Worm (Caenorhabditis elegans) whole organism, early embryonic: ENCODE data around the gene ceh-88.

Experiments
- B0310.2 ChIP-seq: sonication (generic microtip); optimal IDR thresholded peaks from 2 replicates; lab custom pipeline; 2016; ENCODE audit warnings: mild to moderate bottlenecking, missing genetic modification characterization, missing compliant biosample characterization
- F13C5.2 ChIP-seq: sonication (generic microtip); optimal IDR thresholded peaks from 2 replicates; lab custom pipeline; 2017; ENCODE audit warnings: mild to moderate bottlenecking, missing genetic modification characterization, inconsistent platforms, missing compliant biosample characterization
- aly-1 ChIP-seq: sonication (generic microtip); optimal IDR thresholded peaks from 2 replicates; lab custom pipeline; 2016; ENCODE audit warnings: missing genetic modification characterization, missing compliant biosample characterization
- ama-1 ChIP-seq: fragments of 150-350 bp; optimal IDR thresholded peaks from 2 replicates; lab custom pipeline; 2014
- ceh-13 ChIP-seq: fragments of 200-800 bp; sonication (Bioruptor generic); optimal IDR thresholded peaks from 2 replicates; lab custom pipeline; 2018; ENCODE audit warnings: mild to moderate bottlenecking, missing genetic modification characterization, missing compliant biosample characterization
- ceh-36 ChIP-seq: sonication (generic microtip); optimal IDR thresholded peaks from 2 replicates; lab custom pipeline; 2016; ENCODE audit warnings: missing genetic modification characterization, inconsistent platforms, missing compliant biosample characterization
- ets-7 ChIP-seq: sonication (generic microtip); optimal IDR thresholded peaks from 2 replicates; lab custom pipeline; 2016; ENCODE audit warnings: missing genotype, missing genetic modification characterization, missing compliant biosample characterization
- flt-1 ChIP-seq: fragments of 200-800 bp; sonication (Bioruptor generic); IDR thresholded peaks from 2 replicates; pipeline ENCODE4 v1.3.6; 2022; ENCODE audit warnings: missing genetic modification characterization, missing compliant biosample characterization
- hmbx-1 ChIP-seq: sonication (generic microtip); optimal IDR thresholded peaks from 2 replicates; lab custom pipeline; 2016; ENCODE audit warnings: mild to moderate bottlenecking, missing genetic modification characterization, missing compliant biosample characterization
- hmg-4 ChIP-seq: fragments of 200-800 bp; sonication (Bioruptor generic); optimal IDR thresholded peaks from 2 replicates; lab custom pipeline; 2018; ENCODE audit warnings: mild to moderate bottlenecking, missing genetic modification characterization, missing compliant biosample characterization
- hnd-1 ChIP-seq: sonication (generic microtip); optimal IDR thresholded peaks from 2 replicates; lab custom pipeline; 2016; ENCODE audit warnings: missing genetic modification characterization, missing compliant biosample characterization
- pes-1 ChIP-seq: fragments of 200-800 bp; sonication (Bioruptor generic); IDR thresholded peaks from 2 replicates; pipeline ENCODE4 v1.3.6; 2022; ENCODE audit warnings: missing genetic modification reagents, missing genetic modification characterization, missing compliant biosample characterization
- scrt-1 ChIP-seq: fragments of 200-800 bp; sonication (Bioruptor generic); IDR thresholded peaks from 2 replicates; pipeline ENCODE4 v1.3.6; 2022; ENCODE audit warnings: missing genetic modification characterization, missing compliant biosample characterization
- sea-1 ChIP-seq: fragments of 200-800 bp; sonication (Bioruptor generic); conservative IDR thresholded peaks from 2 replicates; pipeline ENCODE4 v1.3.6; 2022; ENCODE audit warnings: missing genetic modification characterization, missing compliant biosample characterization
- tbx-11 ChIP-seq: fragments of 200-800 bp; sonication (Bioruptor generic); IDR thresholded peaks from 2 replicates; pipeline ENCODE4 v1.3.6; 2022; ENCODE audit warnings: missing genetic modification characterization, missing compliant biosample characterization
- tbx-37 ChIP-seq: fragments of 200-800 bp; sonication (Bioruptor generic); conservative IDR thresholded peaks from 2 replicates; pipeline ENCODE4 v1.3.6; 2022; ENCODE audit warnings: missing genetic modification reagents, missing genetic modification characterization, missing compliant biosample characterization
- tra-4 ChIP-seq: sonication (generic microtip); optimal IDR thresholded peaks from 2 replicates; lab custom pipeline; 2017; ENCODE audit warnings: missing genetic modification characterization, missing compliant biosample characterization

ceh-88 gene

DNA sequence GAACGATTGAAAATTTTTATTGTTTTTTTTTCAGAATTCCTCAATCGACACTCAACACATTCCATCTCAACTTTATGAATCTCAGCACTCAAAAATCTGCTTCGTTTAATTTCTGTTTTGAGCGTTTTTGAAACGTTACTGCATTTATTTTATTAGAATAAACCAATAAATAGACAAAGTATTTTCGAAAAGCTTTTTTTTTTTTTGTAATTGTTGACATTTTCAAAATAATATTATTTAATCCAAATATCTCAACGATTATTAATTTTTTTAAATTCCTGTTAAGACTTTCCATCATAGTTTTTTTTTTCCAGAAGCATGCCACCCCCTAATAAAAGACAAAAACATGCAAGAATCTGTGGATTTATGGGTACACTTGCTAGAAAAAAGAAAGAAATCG, 3.3 kb downstream of the ceh-88 start, which contains the start of gene C49C3.7:
C49C3.7 (plus strand) TSS at position 301 of the 400 bp plus-strand sequence.
- TF ChIP-seq tbx-37 (GFP tag; lab: Robert Waterston, UW) (no peak), ceh-13 (GFP tag; lab: Kevin White, UChicago) (no peak), ets-7 (no peak), pes-1 (GFP tag; lab: Robert Waterston, UW) (no peak), sea-1 (GFP tag; lab: Robert Waterston, UW) (no peak), hmbx-1 (no peak), tbx-11 (GFP tag; lab: Robert Waterston, UW) (no peak), F13C5.2 (tag; lab: Kevin White, UChicago) (no peak), ama-1 (lab: Kevin White, UChicago) (no peak), tra-4 (no peak), scrt-1 (GFP tag; lab: Robert Waterston, UW) (no peak), hnd-1 (tag; lab: Kevin White, UChicago) (no peak), flt-1 (GFP tag; lab: Robert Waterston, UW) (no peak)

DNA sequence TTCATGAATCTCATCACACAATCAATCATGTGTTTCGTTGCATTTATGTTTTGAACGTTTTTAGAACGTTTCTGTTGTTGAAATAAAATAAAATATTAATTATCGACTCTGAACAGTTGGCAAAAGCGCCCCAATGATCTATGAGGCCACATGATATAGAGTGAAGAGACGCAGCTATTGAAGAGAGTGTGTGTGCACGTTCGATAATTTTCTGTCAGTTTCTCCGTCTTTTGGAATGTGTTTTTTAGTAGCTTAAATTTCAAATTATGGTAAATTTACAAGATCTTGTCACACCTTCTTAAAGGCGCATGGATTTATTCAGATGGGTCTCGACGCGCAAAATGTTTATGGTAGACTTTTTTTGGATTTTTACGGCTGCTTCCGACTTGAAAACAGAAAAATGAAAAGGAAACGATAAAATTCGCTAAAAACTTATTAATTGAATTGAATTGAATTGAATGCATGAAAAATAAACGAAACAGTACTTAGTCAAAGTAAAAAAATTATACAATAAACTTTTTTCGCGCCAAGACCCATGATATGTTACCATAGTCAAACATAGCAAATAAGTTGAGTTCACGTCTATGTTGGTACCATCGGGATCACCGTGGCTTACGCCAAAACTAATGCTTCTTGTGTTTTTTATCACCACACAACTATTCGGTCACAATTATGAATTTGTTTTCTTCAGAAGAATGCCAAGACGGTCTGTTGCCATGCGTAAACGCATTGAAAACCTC, 4.7 kb downstream of the ceh-88 start, which contains the start of gene C49C3.15:
C49C3.15 (plus strand) TSS at position 690 of the 740 bp plus-strand sequence.
- TF ChIP-seq scrt-1 (GFP tag; lab: Robert Waterston, UW) = no peak
- TF ChIP-seq hmbx-1 = no peak
- TF ChIP-seq ets-7 = no peak
- TF ChIP-seq B0310.2 (tag; lab: Kevin White, UChicago) = no peak
- TF ChIP-seq tbx-37 (GFP tag; lab: Robert Waterston, UW) = no peak
- no peak for TF ChIP-seq aly-1 (tag; lab: Kevin White, UChicago)
- no peak for TF ChIP-seq hmg-4 (GFP tag; lab: Kevin White, UChicago)
- no peak for TF ChIP-seq tbx-11 (GFP tag; lab: Robert Waterston, UW)
- no peak for TF ChIP-seq flt-1 (GFP tag; lab: Robert Waterston, UW)
- TF ChIP-seq pes-1 (GFP tag; lab: Robert Waterston, UW) = no peak

DNA sequence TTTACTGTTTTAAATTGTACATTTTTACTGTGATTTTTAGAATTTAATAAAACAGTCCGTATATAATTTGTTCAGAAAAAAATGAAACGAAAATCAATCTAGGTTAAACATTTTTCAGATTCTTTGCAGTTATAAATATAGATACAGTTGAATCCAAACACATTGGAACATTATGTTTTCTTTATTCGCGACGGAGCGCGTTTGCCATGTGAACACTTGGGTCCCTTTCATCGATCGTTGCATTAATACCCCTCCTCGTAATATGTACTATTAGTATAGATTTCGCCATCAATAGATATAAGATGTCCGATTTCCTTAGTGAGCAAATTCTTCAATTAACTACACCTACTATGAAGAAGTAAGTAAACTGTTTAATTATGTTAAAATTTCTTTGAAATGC, 6.0 kb downstream of the ceh-88 start, which contains the start of gene C49C3.8:
C49C3.8 (plus strand) TSS at position 173 of the 400 bp plus-strand sequence.
- TF ChIP-seq hmg-4 (GFP tag; lab: Kevin White, UChicago) = no peak
- no peak for TF ChIP-seq F13C5.2 (tag; lab: Kevin White, UChicago)
- no peak for TF ChIP-seq tra-4
- TF ChIP-seq tbx-37 (GFP tag; lab: Robert Waterston, UW) = no peak
- TF ChIP-seq scrt-1 (GFP tag; lab: Robert Waterston, UW) = no peak
- no peak for TF ChIP-seq B0310.2 (tag; lab: Kevin White, UChicago)
- no peak for TF ChIP-seq hnd-1 (tag; lab: Kevin White, UChicago)
- no peak for TF ChIP-seq pes-1 (GFP tag; lab: Robert Waterston, UW)
- TF ChIP-seq ceh-13 (GFP tag; lab: Kevin White, UChicago) = no peak
- TF ChIP-seq tbx-11 (GFP tag; lab: Robert Waterston, UW) = no peak
- no peak for TF ChIP-seq ceh-36 (tag; lab: Kevin White, UChicago)
- no peak for TF ChIP-seq ama-1 (lab: Kevin White, UChicago)
- no peak for TF ChIP-seq sea-1 (GFP tag; lab: Robert Waterston, UW)
- no peak for TF ChIP-seq flt-1 (GFP tag; lab: Robert Waterston, UW)
- TF ChIP-seq hmbx-1 = no peak
- no peak for TF ChIP-seq ets-7
- TF ChIP-seq aly-1 (tag; lab: Kevin White, UChicago) = no peak

DNA sequence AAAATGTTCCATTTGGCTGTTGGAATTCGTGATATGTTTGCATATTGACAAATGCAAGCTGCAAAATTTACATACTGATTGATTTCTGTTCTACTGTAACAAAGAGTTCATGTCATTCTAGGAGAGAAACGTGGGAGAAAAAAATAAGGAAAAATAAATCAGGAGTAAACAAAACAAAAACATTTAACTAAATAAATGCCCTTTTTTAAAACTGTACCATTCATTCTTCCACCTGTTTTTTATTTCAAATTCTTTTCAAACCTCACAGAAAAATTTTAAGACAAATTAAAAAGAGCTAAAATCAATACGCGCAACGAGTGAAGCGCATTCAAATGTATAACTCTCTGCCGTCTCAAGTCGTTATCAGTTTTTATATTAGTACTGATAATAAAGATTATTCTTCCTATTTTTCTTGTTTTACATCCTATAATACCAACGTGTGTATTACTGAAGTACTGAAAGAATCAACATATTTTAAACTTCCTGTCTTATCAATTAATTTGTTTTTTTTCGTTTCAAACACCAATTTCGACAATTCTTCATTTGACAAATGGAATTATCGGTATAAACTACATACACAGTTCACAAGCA, 10.0 kb downstream of the ceh-88 start, which contains the start of gene C49C3.10:
C49C3.10 (minus strand) TSS at position 51 of the 591 bp plus-strand sequence.
- TF ChIP-seq tbx-37 (GFP tag; lab: Robert Waterston, UW) (no peak), ets-7 (no peak), tbx-11 (GFP tag; lab: Robert Waterston, UW) (no peak)

DNA sequence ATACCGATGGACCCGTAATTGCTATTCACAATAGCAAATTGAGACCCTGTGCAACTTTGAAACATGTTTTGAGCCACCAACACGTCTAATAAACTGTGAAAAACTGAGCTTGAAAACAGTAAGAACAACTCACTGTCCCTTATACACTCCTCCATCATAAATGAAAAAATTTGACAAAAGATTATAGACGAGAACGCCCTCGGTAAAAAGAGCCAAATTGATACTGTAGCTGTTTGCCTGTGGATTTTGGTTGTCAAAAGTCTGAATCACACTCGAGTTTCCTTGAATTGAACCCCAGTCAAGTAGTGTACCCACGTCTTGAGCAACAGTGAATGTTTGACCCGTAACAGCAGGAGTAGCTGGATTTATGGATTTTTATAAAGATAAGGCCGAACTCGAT, 12.0 kb downstream of the ceh-88 start:
- TF ChIP-seq pes-1 (GFP tag; lab: Robert Waterston, UW) = no peak
- no peak for TF ChIP-seq ceh-13 (GFP tag; lab: Kevin White, UChicago)
- no peak for TF ChIP-seq F13C5.2 (tag; lab: Kevin White, UChicago)
- TF ChIP-seq ets-7 = no peak
- TF ChIP-seq ceh-36 (tag; lab: Kevin White, UChicago) = no peak
- TF ChIP-seq hmbx-1 = no peak
- TF ChIP-seq ama-1 (lab: Kevin White, UChicago) = no peak
- no peak for TF ChIP-seq tra-4
- no peak for TF ChIP-seq B0310.2 (tag; lab: Kevin White, UChicago)
- no peak for TF ChIP-seq scrt-1 (GFP tag; lab: Robert Waterston, UW)
- TF ChIP-seq hnd-1 (tag; lab: Kevin White, UChicago) = no peak
- TF ChIP-seq hmg-4 (GFP tag; lab: Kevin White, UChicago) = no peak
- no peak for TF ChIP-seq tbx-37 (GFP tag; lab: Robert Waterston, UW)
- TF ChIP-seq tbx-11 (GFP tag; lab: Robert Waterston, UW) = no peak
- no peak for TF ChIP-seq aly-1 (tag; lab: Kevin White, UChicago)
- TF ChIP-seq flt-1 (GFP tag; lab: Robert Waterston, UW) = no peak
- TF ChIP-seq sea-1 (GFP tag; lab: Robert Waterston, UW) = no peak

DNA sequence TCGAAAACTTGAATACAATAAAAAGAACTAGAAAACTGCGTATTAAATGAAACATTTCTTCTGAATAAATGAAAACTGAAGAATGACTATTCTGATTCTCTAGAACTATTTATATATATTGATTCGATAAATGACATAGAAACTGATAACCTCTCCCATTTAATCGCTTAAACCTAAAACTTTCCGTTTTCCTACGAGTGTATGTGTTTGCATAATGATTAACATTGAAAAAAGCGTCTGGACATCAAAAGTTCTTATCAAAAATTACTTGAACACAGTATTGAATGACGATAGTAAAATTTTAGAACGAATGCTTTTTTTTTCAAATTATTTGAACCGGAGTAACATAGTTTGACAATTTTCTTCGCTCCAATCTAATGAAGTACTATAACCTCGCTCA, 13.2 kb downstream of the ceh-88 start, which contains the start of gene C49C3.9:
C49C3.9 (minus strand) TSS at position 136 of the 400 bp plus-strand sequence.
- TF ChIP-seq aly-1 (tag; lab: Kevin White, UChicago) (no peak), tra-4 (no peak), pes-1 (GFP tag; lab: Robert Waterston, UW) (no peak), hmbx-1 (no peak), scrt-1 (GFP tag; lab: Robert Waterston, UW) (no peak), B0310.2 (tag; lab: Kevin White, UChicago) (no peak), tbx-37 (GFP tag; lab: Robert Waterston, UW) (no peak), flt-1 (GFP tag; lab: Robert Waterston, UW) (no peak), ceh-36 (tag; lab: Kevin White, UChicago) (no peak), ceh-13 (GFP tag; lab: Kevin White, UChicago) (no peak), F13C5.2 (tag; lab: Kevin White, UChicago) (no peak), hnd-1 (tag; lab: Kevin White, UChicago) (no peak)
